Worm (Caenorhabditis elegans) whole organism, late embryonic: Measurements from ENCODE around the gene B0272.3.

Source experiments
- ama-1 ChIP-seq: fragments of 150-350 bp; optimal IDR thresholded peaks from 2 replicates; lab custom pipeline; 2014
- ceh-6 ChIP-seq: fragments of 200-800 bp; sonication (Bioruptor generic); optimal IDR thresholded peaks from 2 replicates; lab custom pipeline; 2018; ENCODE audit warnings: mild to moderate bottlenecking, missing genetic modification characterization, missing compliant biosample characterization
- elt-2 ChIP-seq: sonication (generic microtip); optimal IDR thresholded peaks from 2 replicates; lab custom pipeline; 2016; ENCODE audit warnings: missing genetic modification reagents, missing genetic modification characterization, missing compliant biosample characterization
- fax-1 ChIP-seq: sonication (generic microtip); optimal IDR thresholded peaks from 2 replicates; lab custom pipeline; 2016; ENCODE audit warnings: missing genotype, missing genetic modification characterization, missing compliant biosample characterization
- fkh-10 ChIP-seq: fragments of 150-350 bp; optimal IDR thresholded peaks from 2 replicates; lab custom pipeline; 2014; ENCODE audit warnings: missing biosample characterization, missing genetic modification reagents, missing genetic modification characterization
- gmeb-2 ChIP-seq: sonication (generic microtip); optimal IDR thresholded peaks from 2 replicates; lab custom pipeline; 2016; ENCODE audit warnings: missing genetic modification characterization, inconsistent platforms, missing compliant biosample characterization
- pag-3 ChIP-seq: sonication (generic microtip); optimal IDR thresholded peaks from 2 replicates; lab custom pipeline; 2016; ENCODE audit warnings: missing compliant biosample characterization, missing genetic modification characterization, borderline replicate concordance
- pros-1 ChIP-seq: fragments of 150-350 bp; optimal IDR thresholded peaks from 2 replicates; lab custom pipeline; 2014; ENCODE audit warnings: missing biosample characterization, missing genetic modification reagents, missing genetic modification characterization
- syd-9 ChIP-seq: sonication (generic microtip); optimal IDR thresholded peaks from 2 replicates; lab custom pipeline; 2016; ENCODE audit warnings: mild to moderate bottlenecking, missing genetic modification characterization, moderate library complexity, missing compliant biosample characterization
- tbx-2 ChIP-seq: sonication (generic microtip); optimal IDR thresholded peaks from 2 replicates; lab custom pipeline; 2016; ENCODE audit warnings: missing genetic modification characterization, missing compliant biosample characterization
- unc-3 ChIP-seq, 2 experiments: fragments of 200-800 bp in 1 of 2; sonication (Bioruptor generic) in 1 of 2; sonication (generic microtip) in 1 of 2; conservative IDR thresholded peaks in 1 of 2; optimal IDR thresholded peaks in 1 of 2; 2 replicates each; pipeline versions ENCODE4 v1.3.6 to Lab custom; 2016 to 2022; ENCODE audit warnings: missing compliant biosample characterization in 2 of 2, missing genetic modification characterization in 2 of 2, missing genetic modification reagents in 1 of 2
- unc-86 ChIP-seq: sonication (generic microtip); optimal IDR thresholded peaks from 2 replicates; lab custom pipeline; 2016; ENCODE audit warnings: missing genetic modification characterization, missing compliant biosample characterization
- ztf-16 ChIP-seq: sonication (generic microtip); optimal IDR thresholded peaks from 2 replicates; lab custom pipeline; 2017; ENCODE audit warnings: missing genetic modification characterization, missing compliant biosample characterization

ce11 chrX:9456579-9456978 lies 25.3 kb downstream of the B0272.3 start:
- TF ChIP-seq elt-2 (tag; lab: Kevin White, UChicago): no peak
- no peak for TF ChIP-seq gmeb-2 (tag; lab: Kevin White, UChicago)
- TF ChIP-seq fkh-10 (GFP tag; lab: Kevin White, UChicago): no peak
- TF ChIP-seq pag-3: no peak
- no peak for TF ChIP-seq tbx-2 (tag; lab: Kevin White, UChicago)
- no peak for TF ChIP-seq fax-1 (tag; lab: Kevin White, UChicago)
- no peak for TF ChIP-seq unc-3 (GFP tag; conservative IDR thresholded peaks at IDR 0.05; lab: Robert Waterston, UW)
- no peak for TF ChIP-seq unc-3 (tag; optimal IDR thresholded peaks at IDR 0.05; lab: Kevin White, UChicago)
- no peak for TF ChIP-seq syd-9 (tag; lab: Kevin White, UChicago)
- TF ChIP-seq pros-1 (tag; lab: Kevin White, UChicago): no peak
- no peak for TF ChIP-seq ceh-6 (GFP tag; lab: Kevin White, UChicago)
- no peak for TF ChIP-seq unc-86
- no peak for TF ChIP-seq ztf-16 (tag; lab: Kevin White, UChicago)
- TF ChIP-seq ama-1 (lab: Kevin White, UChicago): no peak
